Worm (Caenorhabditis elegans): Measurements from ENCODE around the gene dhs-16.

- no peak for TF ChIP-seq flt-1 (GFP tag; IDR thresholded peaks at IDR 0.05)
- no peak for TF ChIP-seq tab-1 (GFP tag; IDR thresholded peaks at IDR 0.05)
- TF ChIP-seq ztf-23 (GFP tag; IDR thresholded peaks at IDR 0.05), result no peak
Observed at ce11 chrV:6000368-6000802, 16.8 kb downstream of the dhs-16 start.
